Worm (Caenorhabditis elegans) whole organism, mixed stage, embryonic: Measurements from ENCODE around the gene M195.2.

Experiments
- M03D4.4 ChIP-seq: sonication (generic microtip); optimal IDR thresholded peaks from 2 replicates; lab custom pipeline; 2017; ENCODE audit warnings: mild to moderate bottlenecking, missing genetic modification characterization, missing compliant biosample characterization
- ceh-39 ChIP-seq: fragments of 150-350 bp; optimal IDR thresholded peaks from 2 replicates; lab custom pipeline; 2014; ENCODE audit warnings: missing biosample characterization, missing genetic modification characterization
- ceh-43 ChIP-seq: fragments of 200-800 bp; sonication (Bioruptor generic); optimal IDR thresholded peaks from 2 replicates; lab custom pipeline; 2018; ENCODE audit warnings: mild to moderate bottlenecking, missing genetic modification characterization, moderate library complexity, missing compliant biosample characterization
- ces-1 ChIP-seq: fragments of 150-350 bp; optimal IDR thresholded peaks from 2 replicates; lab custom pipeline; 2014; ENCODE audit warnings: missing biosample characterization, missing genetic modification reagents, missing genetic modification characterization
- cnd-1 ChIP-seq: fragments of 200-800 bp; sonication (Bioruptor generic); optimal IDR thresholded peaks from 2 replicates; lab custom pipeline; 2018; ENCODE audit warnings: mild to moderate bottlenecking, missing genetic modification characterization, missing compliant biosample characterization
- drap-1 ChIP-seq: fragments of 200-800 bp; sonication (Bioruptor generic); optimal IDR thresholded peaks from 3 replicates; lab custom pipeline; 2018; ENCODE audit warnings: mild to moderate bottlenecking, missing genetic modification characterization, missing compliant biosample characterization
- elt-1 ChIP-seq: sonication (generic microtip); optimal IDR thresholded peaks from 2 replicates; lab custom pipeline; 2017; ENCODE audit warnings: missing genetic modification characterization, mild to moderate bottlenecking, missing compliant biosample characterization, antibody characterized with exemption, moderate library complexity, borderline replicate concordance; ENCODE audit not compliant: insufficient read depth
- elt-3 ChIP-seq: fragments of 150-350 bp; optimal IDR thresholded peaks from 2 replicates; lab custom pipeline; 2014; ENCODE audit warnings: missing biosample characterization, missing genetic modification characterization
- flh-1 ChIP-seq: fragments of 200-800 bp; sonication (Bioruptor generic); optimal IDR thresholded peaks from 2 replicates; lab custom pipeline; 2018; ENCODE audit warnings: mild to moderate bottlenecking, missing genetic modification characterization, moderate library complexity, missing compliant biosample characterization
- ham-2 ChIP-seq: fragments of 200-800 bp; sonication (Bioruptor generic); optimal IDR thresholded peaks from 2 replicates; lab custom pipeline; 2018; ENCODE audit warnings: mild to moderate bottlenecking, missing genetic modification characterization, missing compliant biosample characterization
- hlh-1 ChIP-seq: fragments of 150-350 bp; optimal IDR thresholded peaks from 2 replicates; lab custom pipeline; 2014; ENCODE audit warnings: missing biosample characterization, missing genetic modification reagents, missing genetic modification characterization
- lin-13 ChIP-seq: fragments of 150-350 bp; optimal IDR thresholded peaks from 2 replicates; lab custom pipeline; 2014; ENCODE audit warnings: missing biosample characterization, missing genetic modification characterization
- lin-32 ChIP-seq: fragments of 200-800 bp; sonication (Bioruptor generic); optimal IDR thresholded peaks from 2 replicates; lab custom pipeline; 2018; ENCODE audit warnings: mild to moderate bottlenecking, missing genetic modification characterization, missing compliant biosample characterization
- lsy-2 ChIP-seq: fragments of 150-350 bp; optimal IDR thresholded peaks from 2 replicates; lab custom pipeline; 2014; ENCODE audit warnings: missing biosample characterization, missing genetic modification characterization
- mab-5 ChIP-seq: fragments of 150-350 bp; optimal IDR thresholded peaks from 2 replicates; lab custom pipeline; 2014; ENCODE audit warnings: missing biosample characterization, missing genetic modification characterization
- mep-1 ChIP-seq: fragments of 150-350 bp; optimal IDR thresholded peaks from 2 replicates; lab custom pipeline; 2017; ENCODE audit warnings: missing biosample characterization, missing genetic modification reagents, missing genetic modification characterization, inconsistent platforms
- mls-2 ChIP-seq: sonication (generic microtip); optimal IDR thresholded peaks from 2 replicates; lab custom pipeline; 2016; ENCODE audit warnings: mild to moderate bottlenecking, missing genetic modification characterization, moderate library complexity, missing compliant biosample characterization
- nhr-12 ChIP-seq: fragments of 150-350 bp; optimal IDR thresholded peaks from 2 replicates; lab custom pipeline; 2014; ENCODE audit warnings: missing biosample characterization, missing genetic modification characterization
- nhr-2 ChIP-seq: fragments of 150-350 bp; optimal IDR thresholded peaks from 2 replicates; lab custom pipeline; 2014; ENCODE audit warnings: missing biosample characterization, missing genetic modification characterization
- nhr-237 ChIP-seq: fragments of 150-350 bp; optimal IDR thresholded peaks from 2 replicates; lab custom pipeline; 2014; ENCODE audit warnings: missing biosample characterization, missing genetic modification characterization
- nhr-28 ChIP-seq: fragments of 150-350 bp; optimal IDR thresholded peaks from 2 replicates; lab custom pipeline; 2014; ENCODE audit warnings: missing biosample characterization, missing genetic modification characterization
- nhr-76 ChIP-seq: sonication (generic microtip); optimal IDR thresholded peaks from 2 replicates; lab custom pipeline; 2017; ENCODE audit warnings: missing biosample characterization, missing genetic modification characterization
- pha-4 ChIP-seq: fragments of 150-350 bp; optimal IDR thresholded peaks from 2 replicates; lab custom pipeline; 2018; ENCODE audit warnings: missing biosample characterization, missing genetic modification reagents, missing genetic modification characterization
- sem-2 ChIP-seq: fragments of 200-800 bp; sonication (Bioruptor generic); optimal IDR thresholded peaks from 2 replicates; lab custom pipeline; 2018; ENCODE audit warnings: mild to moderate bottlenecking, missing genetic modification characterization, missing compliant biosample characterization
- snpc-4 ChIP-seq: fragments of 150-350 bp; optimal IDR thresholded peaks from 2 replicates; lab custom pipeline; 2014; ENCODE audit warnings: missing biosample characterization, missing genetic modification characterization
- sptf-1 ChIP-seq: sonication (generic microtip); optimal IDR thresholded peaks from 2 replicates; lab custom pipeline; 2017; ENCODE audit warnings: mild to moderate bottlenecking, missing genetic modification characterization, moderate library complexity, missing compliant biosample characterization
- tbx-8 ChIP-seq: fragments of 200-800 bp; sonication (Bioruptor generic); optimal IDR thresholded peaks from 2 replicates; lab custom pipeline; 2018; ENCODE audit warnings: mild to moderate bottlenecking, missing genetic modification characterization, moderate library complexity, missing compliant biosample characterization
- unc-120 ChIP-seq: sonication (generic microtip); optimal IDR thresholded peaks from 2 replicates; lab custom pipeline; 2017; ENCODE audit warnings: missing genetic modification characterization, missing compliant biosample characterization; ENCODE audit not compliant: poor library complexity, severe bottlenecking
- unc-39 ChIP-seq: fragments of 150-350 bp; optimal IDR thresholded peaks from 2 replicates; lab custom pipeline; 2014; ENCODE audit warnings: missing biosample characterization, missing genetic modification characterization
- zip-8 ChIP-seq: fragments of 150-350 bp; optimal IDR thresholded peaks from 2 replicates; lab custom pipeline; 2014; ENCODE audit warnings: missing biosample characterization, missing genetic modification characterization
- ztf-11 ChIP-seq: fragments of 150-350 bp; optimal IDR thresholded peaks from 2 replicates; lab custom pipeline; 2014; ENCODE audit warnings: missing biosample characterization, missing genetic modification characterization

Gene M195.2

ce11 chrII:8377722-8378121 lies 17.2 kb downstream of the M195.2 start:
- TF ChIP-seq mab-5 (no peak), hlh-1 (tag; lab: Kevin White, UChicago) (no peak), elt-1 (tag; lab: Kevin White, UChicago) (no peak), tbx-8 (GFP tag; lab: Kevin White, UChicago) (no peak), nhr-12 (no peak), snpc-4 (tag; lab: Kevin White, UChicago) (no peak), ces-1 (GFP tag; lab: Kevin White, UChicago) (no peak)

- TF ChIP-seq unc-120 (tag; lab: Kevin White, UChicago): no peak
- no peak for TF ChIP-seq mab-5
- TF ChIP-seq lsy-2 (tag; lab: Kevin White, UChicago): no peak
- TF ChIP-seq elt-3 (tag; lab: Kevin White, UChicago): no peak
- TF ChIP-seq lin-13 (tag; lab: Kevin White, UChicago): no peak
- TF ChIP-seq hlh-1 (tag; lab: Kevin White, UChicago): no peak
- TF ChIP-seq snpc-4 (tag; lab: Kevin White, UChicago): no peak
- TF ChIP-seq nhr-28 (tag; lab: Kevin White, UChicago): no peak
- TF ChIP-seq ceh-39 (tag; lab: Kevin White, UChicago): no peak
- TF ChIP-seq nhr-76 (tag; lab: Kevin White, UChicago): no peak
- TF ChIP-seq, all 35 proteins: peak for 0
Measured at ce11 chrII:8380188-8380587, 19.6 kb downstream of the M195.2 start.

ce11 chrII:8381197-8381596 lies 20.6 kb downstream of the M195.2 start, which contains the start of gene F49E12.12:
Gene F49E12.12 (plus strand): TSS chrII:8381497.
- TF ChIP-seq ceh-43: no peak

- no peak for TF ChIP-seq ztf-11 (tag; lab: Kevin White, UChicago)
- TF ChIP-seq unc-120 (tag; lab: Kevin White, UChicago): no peak
Measured at ce11 chrII:8382880-8383279, 22.3 kb downstream of the M195.2 start.

ce11 chrII:8384344-8384743 lies 23.8 kb downstream of the M195.2 start:
- TF ChIP-seq nhr-76 (tag; lab: Kevin White, UChicago) (no peak), lsy-2 (tag; lab: Kevin White, UChicago) (no peak), ceh-43 (no peak), flh-1 (GFP tag; lab: Kevin White, UChicago) (no peak), hlh-1 (tag; lab: Kevin White, UChicago) (no peak), pha-4 (tag; lab: Kevin White, UChicago) (no peak), sptf-1 (tag; lab: Kevin White, UChicago) (no peak), ceh-39 (tag; lab: Kevin White, UChicago) (no peak), unc-120 (tag; lab: Kevin White, UChicago) (no peak), nhr-12 (no peak), lin-32 (GFP tag; lab: Kevin White, UChicago) (no peak), cnd-1 (tag; lab: Kevin White, UChicago) (no peak), drap-1 (GFP tag; lab: Kevin White, UChicago) (no peak), ces-1 (GFP tag; lab: Kevin White, UChicago) (no peak), nhr-2 (tag; lab: Kevin White, UChicago) (no peak), mep-1 (no peak)
- TF ChIP-seq, all 35 proteins: peak for 0

- TF ChIP-seq nhr-237 (tag; lab: Kevin White, UChicago) (no peak), ces-1 (GFP tag; lab: Kevin White, UChicago) (no peak), lin-13 (tag; lab: Kevin White, UChicago) (no peak), unc-120 (tag; lab: Kevin White, UChicago) (no peak), ham-2 (GFP tag; lab: Kevin White, UChicago) (no peak), unc-39 (no peak), cnd-1 (tag; lab: Kevin White, UChicago) (no peak), drap-1 (GFP tag; lab: Kevin White, UChicago) (no peak), mls-2 (tag; lab: Kevin White, UChicago) (no peak), nhr-2 (tag; lab: Kevin White, UChicago) (no peak), tbx-8 (GFP tag; lab: Kevin White, UChicago) (no peak), sem-2 (GFP tag; lab: Kevin White, UChicago) (no peak), nhr-12 (no peak), ztf-11 (tag; lab: Kevin White, UChicago) (no peak), elt-3 (tag; lab: Kevin White, UChicago) (no peak), elt-1 (tag; lab: Kevin White, UChicago) (no peak), lin-32 (GFP tag; lab: Kevin White, UChicago) (no peak), zip-8 (tag; lab: Kevin White, UChicago) (no peak), mab-5 (no peak), M03D4.4 (tag; lab: Kevin White, UChicago) (no peak)
Measured at ce11 chrII:8385561-8385960, 25.0 kb downstream of the M195.2 start.
